Worm (Caenorhabditis elegans) whole organism, midembryonic: ENCODE measurements around the gene C01G10.1.

Experiments
- T22C8.4 ChIP-seq: fragments of 200-800 bp; sonication (Bioruptor generic); IDR thresholded peaks from 2 replicates; pipeline ENCODE4 v1.3.6; 2022; ENCODE audit warnings: missing genetic modification characterization, missing compliant biosample characterization
- cog-1 ChIP-seq: sonication (generic microtip); optimal IDR thresholded peaks from 2 replicates; lab custom pipeline; 2016; ENCODE audit warnings: missing genetic modification characterization, missing compliant biosample characterization
- flt-1 ChIP-seq: fragments of 200-800 bp; sonication (Bioruptor generic); IDR thresholded peaks from 2 replicates; pipeline ENCODE4 v1.3.6; 2022; ENCODE audit warnings: missing genetic modification characterization, missing compliant biosample characterization
- klf-2 ChIP-seq: fragments of 200-800 bp; sonication (Bioruptor generic); conservative IDR thresholded peaks from 2 replicates; pipeline ENCODE4 v1.3.6; 2022; ENCODE audit warnings: missing genetic modification reagents, missing genetic modification characterization, missing compliant biosample characterization
- med-1 ChIP-seq: sonication (generic microtip); optimal IDR thresholded peaks from 2 replicates; lab custom pipeline; 2017; ENCODE audit warnings: missing genetic modification characterization, mild to moderate bottlenecking, missing compliant biosample characterization, antibody characterized with exemption, missing genetic modification reagents; ENCODE audit not compliant: insufficient read depth
- ref-1 ChIP-seq: fragments of 200-800 bp; sonication (Bioruptor generic); conservative IDR thresholded peaks from 2 replicates; pipeline ENCODE4 v1.3.6; 2022; ENCODE audit warnings: missing genetic modification reagents, missing genetic modification characterization, missing compliant biosample characterization
- tab-1 ChIP-seq: fragments of 200-800 bp; sonication (Bioruptor generic); IDR thresholded peaks from 2 replicates; pipeline ENCODE4 v1.3.6; 2022; ENCODE audit warnings: missing genetic modification characterization, missing compliant biosample characterization
- ztf-23 ChIP-seq: fragments of 200-800 bp; sonication (Bioruptor generic); IDR thresholded peaks from 2 replicates; pipeline ENCODE4 v1.3.6; 2022; ENCODE audit warnings: missing genetic modification reagents, missing genetic modification characterization, missing compliant biosample characterization
- ztf-29 ChIP-seq: fragments of 200-800 bp; sonication (Bioruptor generic); IDR thresholded peaks from 2 replicates; pipeline ENCODE4 v1.3.6; 2022; ENCODE audit warnings: missing genetic modification reagents, missing genetic modification characterization, missing compliant biosample characterization

C01G10.1 gene

ce11 chrV:15099447-15099846 lies at the start of gene C01G10.1:
Gene C01G10.1 (plus strand): TSS chrV:15099747.
- TF ChIP-seq cog-1 (tag; lab: Kevin White, UChicago) (no peak), ref-1 (GFP tag; lab: Robert Waterston, UW) (no peak), flt-1 (GFP tag; lab: Robert Waterston, UW) (no peak), klf-2 (GFP tag; lab: Robert Waterston, UW) (no peak), med-1 (no peak), T22C8.4 (no peak), ztf-29 (GFP tag; lab: Robert Waterston, UW) (no peak), tab-1 (GFP tag; lab: Robert Waterston, UW) (no peak), ztf-23 (GFP tag; lab: Robert Waterston, UW) (no peak)

DNA sequence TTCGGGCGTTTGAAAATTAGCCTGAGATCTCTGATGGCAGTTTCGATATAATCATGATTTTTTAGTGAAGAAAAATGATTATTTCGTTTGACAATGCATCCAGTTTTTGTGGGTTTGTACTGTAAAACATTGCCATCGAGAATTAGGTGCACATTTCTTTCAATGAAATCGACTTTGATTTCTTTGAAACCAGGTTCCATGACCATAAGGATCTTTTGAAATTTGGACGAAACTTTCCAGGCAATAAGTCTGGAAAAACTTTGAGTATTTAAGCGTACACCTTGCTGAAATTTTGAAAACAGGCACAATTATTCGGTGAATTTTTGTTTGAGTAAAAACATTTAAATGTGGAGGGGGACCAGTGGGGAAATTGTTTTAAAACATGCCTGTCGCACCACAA lies 47.8 kb upstream of the C01G10.1 start:
- TF ChIP-seq ref-1 (GFP tag; lab: Robert Waterston, UW) (no peak), med-1 (no peak), flt-1 (GFP tag; lab: Robert Waterston, UW) (no peak), ztf-29 (GFP tag; lab: Robert Waterston, UW) (no peak), T22C8.4 (no peak), tab-1 (GFP tag; lab: Robert Waterston, UW) (no peak), klf-2 (GFP tag; lab: Robert Waterston, UW) (no peak), ztf-23 (GFP tag; lab: Robert Waterston, UW) (no peak), cog-1 (tag; lab: Kevin White, UChicago) (no peak)

DNA sequence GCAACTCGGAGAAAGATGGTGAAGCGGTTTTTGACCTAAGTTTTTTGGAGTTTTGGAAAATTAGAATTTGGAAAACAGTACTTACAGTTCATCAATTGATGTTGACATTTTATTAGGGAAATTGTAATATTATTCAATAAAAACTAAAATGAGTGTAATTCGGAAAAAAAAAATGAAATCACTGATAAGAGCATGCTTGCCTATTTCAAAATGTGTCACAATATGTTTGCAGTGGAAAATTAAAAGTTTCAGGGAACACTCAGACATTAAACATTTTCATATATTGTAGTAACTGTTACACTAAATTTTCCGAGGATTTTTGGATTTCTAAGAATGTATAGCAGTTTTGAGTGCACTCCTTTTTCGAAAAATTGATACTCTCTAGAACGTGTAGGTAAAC lies 47.2 kb upstream of the C01G10.1 start, which contains the start of the genes fbxa-82 and C25D7.5:
Gene fbxa-82 (minus strand): TSS at position 163 of the 400 bp plus-strand sequence.
Gene C25D7.5 (plus strand): TSS at position 283 of the 400 bp plus-strand sequence.
- TF ChIP-seq flt-1 (GFP tag; lab: Robert Waterston, UW) (no peak), ztf-29 (GFP tag; lab: Robert Waterston, UW) (no peak), tab-1 (GFP tag; lab: Robert Waterston, UW) (no peak), cog-1 (tag; lab: Kevin White, UChicago) (no peak), klf-2 (GFP tag; lab: Robert Waterston, UW) (no peak), ref-1 (GFP tag; lab: Robert Waterston, UW) (no peak), ztf-23 (GFP tag; lab: Robert Waterston, UW) (no peak)

- TF ChIP-seq flt-1 (GFP tag; lab: Robert Waterston, UW) (no peak), tab-1 (GFP tag; lab: Robert Waterston, UW) (no peak), ztf-23 (GFP tag; lab: Robert Waterston, UW) (no peak), ref-1 (GFP tag; lab: Robert Waterston, UW) (no peak), med-1 (no peak), T22C8.4 (no peak), klf-2 (GFP tag; lab: Robert Waterston, UW) (no peak), ztf-29 (GFP tag; lab: Robert Waterston, UW) (no peak), cog-1 (tag; lab: Kevin White, UChicago) (no peak)
These were observed 44.8 kb upstream of the C01G10.1 start for ce11 chrV:15054733-15055132.

DNA sequence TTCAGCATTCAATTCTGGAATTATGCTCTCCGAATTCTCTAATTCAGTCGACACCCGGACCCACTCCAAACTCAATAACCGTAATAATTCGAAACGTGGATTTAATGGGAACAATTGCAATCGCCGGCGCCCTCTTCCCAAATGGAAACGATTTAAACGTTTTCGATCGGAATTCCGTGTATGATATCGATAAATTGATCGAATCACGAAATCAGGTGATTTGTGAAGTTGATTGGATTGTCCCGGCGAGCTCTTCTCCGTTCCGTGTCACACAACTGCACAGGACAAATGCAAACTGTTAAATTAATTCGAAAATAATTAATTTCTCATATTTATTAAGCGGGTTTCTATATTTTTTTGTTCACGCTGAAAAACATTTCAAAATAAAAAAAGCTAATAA lies 43.7 kb upstream of the C01G10.1 start, which contains the start of gene C25D7.16:
Gene C25D7.16 (plus strand): TSS at position 301 of the 400 bp plus-strand sequence.
- TF ChIP-seq ztf-29 (GFP tag; lab: Robert Waterston, UW), result no peak
- no peak for TF ChIP-seq flt-1 (GFP tag; lab: Robert Waterston, UW)
- no peak for TF ChIP-seq ref-1 (GFP tag; lab: Robert Waterston, UW)
- no peak for TF ChIP-seq med-1
- no peak for TF ChIP-seq klf-2 (GFP tag; lab: Robert Waterston, UW)
- TF ChIP-seq ztf-23 (GFP tag; lab: Robert Waterston, UW), result no peak
- TF ChIP-seq tab-1 (GFP tag; lab: Robert Waterston, UW), result no peak
- no peak for TF ChIP-seq T22C8.4
- no peak for TF ChIP-seq cog-1 (tag; lab: Kevin White, UChicago)

DNA sequence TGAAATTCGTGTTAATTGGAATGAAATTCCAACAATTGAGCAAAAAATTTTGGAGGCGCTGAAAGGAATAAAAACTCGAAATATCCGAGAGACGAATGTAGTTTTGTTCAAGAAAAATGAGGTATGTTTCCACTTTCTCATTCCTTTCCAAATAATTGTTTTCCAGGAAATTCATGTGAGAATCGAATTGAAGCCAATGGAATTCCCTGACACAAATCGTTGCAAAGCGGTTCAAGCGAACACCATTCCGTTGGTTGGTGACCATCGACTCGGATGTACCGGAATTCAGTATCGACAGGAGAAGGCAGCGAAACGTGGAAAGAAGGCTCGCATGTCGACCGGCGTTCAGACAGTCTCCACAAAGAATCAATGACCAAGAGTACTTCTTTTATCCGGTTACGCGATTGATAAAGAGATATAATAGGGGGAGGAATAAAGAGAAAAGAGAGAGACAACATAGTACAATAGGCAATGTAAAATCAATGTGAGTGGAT lies 43.2 kb upstream of the C01G10.1 start:
- no peak for TF ChIP-seq cog-1 (tag; lab: Kevin White, UChicago)
- no peak for TF ChIP-seq ztf-29 (GFP tag; lab: Robert Waterston, UW)
- no peak for TF ChIP-seq flt-1 (GFP tag; lab: Robert Waterston, UW)
- TF ChIP-seq tab-1 (GFP tag; lab: Robert Waterston, UW), result no peak

DNA sequence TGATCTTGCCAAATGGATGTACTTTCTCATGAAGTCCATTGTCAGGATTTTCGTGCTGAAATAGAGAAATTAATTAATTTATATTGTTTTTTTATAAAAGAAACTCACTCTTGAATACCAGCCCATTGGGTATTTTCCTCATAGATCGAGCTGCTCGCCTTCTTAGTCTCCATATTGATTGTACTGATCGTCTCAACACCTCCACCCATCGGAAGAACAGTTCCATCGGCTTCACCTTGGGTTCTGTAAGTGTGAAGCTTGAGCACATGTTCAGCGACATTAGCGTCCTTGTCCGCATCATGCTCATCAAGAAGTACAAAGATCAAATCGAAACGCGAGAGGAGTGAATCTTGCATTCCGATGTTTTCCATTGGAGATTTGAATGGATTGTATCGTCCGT lies 41.8 kb upstream of the C01G10.1 start:
- TF ChIP-seq flt-1 (GFP tag; lab: Robert Waterston, UW) (no peak), ztf-23 (GFP tag; lab: Robert Waterston, UW) (no peak), T22C8.4 (no peak), ztf-29 (GFP tag; lab: Robert Waterston, UW) (no peak), klf-2 (GFP tag; lab: Robert Waterston, UW) (no peak), tab-1 (GFP tag; lab: Robert Waterston, UW) (no peak)

ce11 chrV:15058423-15058822 lies 41.1 kb upstream of the C01G10.1 start:
- no peak for TF ChIP-seq ref-1 (GFP tag; lab: Robert Waterston, UW)
- TF ChIP-seq ztf-29 (GFP tag; lab: Robert Waterston, UW), result no peak
- no peak for TF ChIP-seq tab-1 (GFP tag; lab: Robert Waterston, UW)
- no peak for TF ChIP-seq cog-1 (tag; lab: Kevin White, UChicago)
- TF ChIP-seq ztf-23 (GFP tag; lab: Robert Waterston, UW), result no peak
- no peak for TF ChIP-seq flt-1 (GFP tag; lab: Robert Waterston, UW)
- TF ChIP-seq klf-2 (GFP tag; lab: Robert Waterston, UW), result no peak
- TF ChIP-seq T22C8.4, result no peak
- TF ChIP-seq med-1, result no peak

DNA sequence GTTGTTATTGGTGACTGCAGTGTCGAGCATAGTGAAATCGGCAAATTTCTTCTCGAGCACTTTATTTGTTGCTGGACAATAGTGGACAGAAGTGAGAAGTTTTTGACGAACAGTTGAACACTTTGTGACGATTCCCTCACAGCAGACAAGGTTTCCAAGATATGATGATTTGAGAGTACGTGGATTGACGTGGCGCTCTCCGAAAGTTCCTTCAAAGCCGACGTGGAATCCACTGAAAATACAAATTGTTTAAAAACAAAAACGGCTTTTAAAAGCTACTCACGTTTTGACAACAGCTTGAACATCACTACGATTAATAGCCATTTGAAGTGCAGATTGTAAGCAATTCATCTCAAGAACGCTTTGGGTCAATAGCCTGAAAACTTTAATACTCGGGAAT lies 40.6 kb upstream of the C01G10.1 start:
- no peak for TF ChIP-seq cog-1 (tag; lab: Kevin White, UChicago)
- TF ChIP-seq med-1, result no peak
- TF ChIP-seq tab-1 (GFP tag; lab: Robert Waterston, UW), result no peak
- no peak for TF ChIP-seq klf-2 (GFP tag; lab: Robert Waterston, UW)
- TF ChIP-seq T22C8.4, result no peak
- no peak for TF ChIP-seq ztf-29 (GFP tag; lab: Robert Waterston, UW)
- TF ChIP-seq flt-1 (GFP tag; lab: Robert Waterston, UW), result no peak
- no peak for TF ChIP-seq ztf-23 (GFP tag; lab: Robert Waterston, UW)
- TF ChIP-seq ref-1 (GFP tag; lab: Robert Waterston, UW), result no peak
